Worm (Caenorhabditis elegans): ENCODE data around the gene inpp-5K.

Gene inpp-5K

DNA sequence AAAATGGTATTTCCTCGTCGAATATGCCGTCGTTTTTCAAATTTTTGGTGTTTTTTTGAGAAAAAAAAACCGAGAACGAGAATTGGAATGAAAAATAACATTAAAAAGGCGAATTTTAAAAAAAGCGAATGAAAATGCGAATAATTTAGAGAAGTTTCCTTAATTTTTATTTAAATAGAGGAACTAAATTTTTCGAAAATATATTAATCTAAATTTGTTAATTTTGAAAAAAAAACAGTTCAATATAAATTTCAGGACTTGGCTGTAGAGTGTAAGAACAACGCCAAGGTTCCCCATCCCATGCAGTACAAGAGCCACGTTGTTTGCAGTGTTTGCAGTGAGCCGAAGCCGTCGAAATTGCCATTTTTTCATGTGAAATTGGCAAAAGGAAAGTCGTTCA is 29.4 kb upstream of the inpp-5K start, which contains the start of gene C50C3.19:
Gene C50C3.19 (plus strand): TSS at position 301 of the 400 bp plus-strand sequence.
- TF ChIP-seq sox-2 (GFP tag; IDR thresholded peaks at IDR 0.05) (no peak), tbx-2 (tag; optimal IDR thresholded peaks at IDR 0.05) (no peak), ceh-24 (tag; optimal IDR thresholded peaks at IDR 0.05) (no peak), hlh-30 (tag; optimal IDR thresholded peaks at IDR 0.05; ENCODE audit: insufficient read depth) (no peak), nhr-11 (tag; optimal IDR thresholded peaks at IDR 0.05) (no peak)

DNA sequence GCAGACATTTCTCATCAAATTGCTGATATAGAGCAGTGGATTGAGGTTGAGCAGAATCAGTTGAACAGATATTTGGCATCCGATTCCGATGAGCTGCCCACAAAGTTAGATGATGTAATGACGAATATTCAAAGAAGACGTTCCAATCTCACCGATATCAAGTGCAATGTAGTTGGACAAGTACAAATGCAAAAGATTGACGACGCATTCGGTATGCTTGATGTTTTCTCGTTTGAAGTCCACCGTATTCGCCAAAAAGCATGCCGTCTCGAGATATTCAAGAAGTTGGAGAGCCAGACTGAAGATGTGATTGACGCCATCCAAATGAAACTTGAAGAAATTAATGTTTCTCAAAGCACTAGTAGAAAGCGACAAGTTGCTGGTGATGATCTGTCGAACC is 24.0 kb upstream of the inpp-5K start:
- no peak for TF ChIP-seq sox-4 (tag; optimal IDR thresholded peaks at IDR 0.05)
- no peak for TF ChIP-seq unc-3 (GFP tag; conservative IDR thresholded peaks at IDR 0.05)
- TF ChIP-seq unc-3 (tag; optimal IDR thresholded peaks at IDR 0.05) = no peak

- no peak for TF ChIP-seq K09A11.1 (tag; optimal IDR thresholded peaks at IDR 0.05; ENCODE audit: insufficient read depth)
- TF ChIP-seq pqm-1 (tag; optimal IDR thresholded peaks at IDR 0.05) = no peak
- TF ChIP-seq gmeb-2 (tag; optimal IDR thresholded peaks at IDR 0.05) = no peak
- no peak for TF ChIP-seq ama-1 (optimal IDR thresholded peaks at IDR 0.05)
- TF ChIP-seq lim-6 (tag; optimal IDR thresholded peaks at IDR 0.05) = no peak
- TF ChIP-seq fkh-10 (GFP tag; optimal IDR thresholded peaks at IDR 0.05) = no peak
- TF ChIP-seq ceh-24 (tag; optimal IDR thresholded peaks at IDR 0.05) = no peak
- TF ChIP-seq pros-1 (tag; optimal IDR thresholded peaks at IDR 0.05) = no peak
- no peak for TF ChIP-seq pax-1 (tag; optimal IDR thresholded peaks at IDR 0.05)
- no peak for TF ChIP-seq unc-55 (GFP tag; optimal IDR thresholded peaks at IDR 0.05)
Measured at ce11 chrIII:8182573-8182972, 21.4 kb upstream of the inpp-5K start.

ce11 chrIII:8181581-8181980 is 20.4 kb upstream of the inpp-5K start, which contains the start of gene spc-2:
spc-2 (plus strand) TSS chrIII:8181881.
- TF ChIP-seq sox-4 (tag; optimal IDR thresholded peaks at IDR 0.05) (no peak), ceh-6 (GFP tag; optimal IDR thresholded peaks at IDR 0.05) (no peak), nhr-11 (tag; optimal IDR thresholded peaks at IDR 0.05) (no peak), fkh-10 (GFP tag; optimal IDR thresholded peaks at IDR 0.05) (no peak), tbx-2 (tag; optimal IDR thresholded peaks at IDR 0.05) (no peak), K02D7.2 (tag; optimal IDR thresholded peaks at IDR 0.05) (no peak), fkh-6 (tag; optimal IDR thresholded peaks at IDR 0.05) (no peak), dmd-4 (tag; optimal IDR thresholded peaks at IDR 0.05; ENCODE audit: borderline replicate concordance) (no peak), elt-4 (tag; optimal IDR thresholded peaks at IDR 0.05) (no peak), pha-2 (tag; optimal IDR thresholded peaks at IDR 0.05) (no peak), C38D4.7 (GFP tag; optimal IDR thresholded peaks at IDR 0.05) (no peak), ceh-45 (GFP tag; IDR thresholded peaks at IDR 0.05) (no peak), ttx-3 (tag; optimal IDR thresholded peaks at IDR 0.05) (no peak), ahr-1 (tag; optimal IDR thresholded peaks at IDR 0.05) (no peak), tbx-7 (tag; optimal IDR thresholded peaks at IDR 0.05) (no peak)

DNA sequence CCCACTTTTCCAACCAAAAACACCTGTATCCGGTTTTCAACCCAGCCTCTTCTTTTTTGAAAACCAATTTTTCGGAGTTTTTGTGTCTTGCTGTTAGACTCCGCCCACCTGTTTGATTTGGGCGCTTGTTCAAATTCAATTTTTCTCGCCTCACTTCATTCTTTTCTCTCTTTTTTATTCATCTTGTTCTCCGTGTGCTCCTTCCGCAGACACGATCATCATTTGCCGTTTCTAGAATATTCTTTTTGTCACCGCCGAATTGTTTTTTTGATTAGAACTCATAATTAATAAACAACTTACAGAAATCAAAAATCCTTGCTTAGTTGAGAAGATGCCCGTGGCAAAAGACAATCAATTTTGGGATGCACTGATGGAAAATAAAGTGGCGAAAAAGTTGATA is 17.8 kb upstream of the inpp-5K start, which contains the start of gene C50C3.5:
Gene C50C3.5 (plus strand): TSS at position 301 of the 400 bp plus-strand sequence.
- TF ChIP-seq eyg-1 (tag; optimal IDR thresholded peaks at IDR 0.05) (no peak), pax-1 (tag; optimal IDR thresholded peaks at IDR 0.05) (no peak), odd-2 (tag; optimal IDR thresholded peaks at IDR 0.05) (no peak), pros-1 (tag; optimal IDR thresholded peaks at IDR 0.05) (no peak), ceh-48 (tag; optimal IDR thresholded peaks at IDR 0.05) (no peak), fkh-6 (tag; optimal IDR thresholded peaks at IDR 0.05) (no peak), ref-2 (tag; optimal IDR thresholded peaks at IDR 0.05) (no peak), ceh-14 (tag; optimal IDR thresholded peaks at IDR 0.05) (no peak), hlh-15 (tag; optimal IDR thresholded peaks at IDR 0.05) (no peak), ceh-19 (GFP tag; optimal IDR thresholded peaks at IDR 0.05) (no peak), ceh-9 (tag; optimal IDR thresholded peaks at IDR 0.05) (no peak), C08G9.2 (tag; optimal IDR thresholded peaks at IDR 0.05) (no peak), nfya-1 (tag; optimal IDR thresholded peaks at IDR 0.05) (no peak), hlh-6 (tag; optimal IDR thresholded peaks at IDR 0.05) (no peak), sdc-2 (tag; optimal IDR thresholded peaks at IDR 0.05) (no peak), pha-2 (tag; optimal IDR thresholded peaks at IDR 0.05) (no peak), Y22D7AL.16 (tag; optimal IDR thresholded peaks at IDR 0.05) (no peak), sox-4 (tag; optimal IDR thresholded peaks at IDR 0.05) (no peak)
